Worm (Caenorhabditis elegans): ENCODE data around the gene myo-2.

Gene myo-2

ce11 chrX:12480447-12480998 is 12.7 kb downstream of the myo-2 start, which contains the start of gene atf-6 (continued):
- TF ChIP-seq Y53F4B.3 (GFP tag; IDR thresholded peaks at IDR 0.05) (no peak), aptf-3 (GFP tag; IDR thresholded peaks at IDR 0.05) (no peak), ceh-91 (GFP tag; IDR thresholded peaks at IDR 0.05) (no peak), lsl-1 (GFP tag; optimal IDR thresholded peaks at IDR 0.05) (no peak), T07F8.4 (tag; optimal IDR thresholded peaks at IDR 0.05) (no peak), hlh-12 (tag; optimal IDR thresholded peaks at IDR 0.05) (no peak), egl-44 (GFP tag; IDR thresholded peaks at IDR 0.05) (peak; percentile 71; the same call in 1 of the 2 replicates), egl-18 (GFP tag; IDR thresholded peaks at IDR 0.05) (no peak), chd-7 (tag; optimal IDR thresholded peaks at IDR 0.05) (peak; percentile 65), F22D6.2 (tag; optimal IDR thresholded peaks at IDR 0.05) (peak; percentile 2), F10E7.11 (tag; optimal IDR thresholded peaks at IDR 0.05) (no peak), snpc-4 (GFP tag; optimal IDR thresholded peaks at IDR 0.05) (no peak), snpc-4 (tag; optimal IDR thresholded peaks at IDR 0.05) (peak in 1 of 4 experiments; percentile 27), bed-2 (GFP tag; IDR thresholded peaks at IDR 0.05) (0 out of 2 replicates have a peak, but pooled peaks have one; percentile 40), snpc-1.3 (tag; optimal IDR thresholded peaks at IDR 0.05; ENCODE audit: insufficient read depth) (no peak), atf-7 (tag; optimal IDR thresholded peaks at IDR 0.05) (peak; percentile 45)

- no peak for TF ChIP-seq nhr-27 (tag; optimal IDR thresholded peaks at IDR 0.05)
- no peak for TF ChIP-seq Y53G8AR.9 (GFP tag; conservative IDR thresholded peaks at IDR 0.05)
- TF ChIP-seq nhr-80 (tag; optimal IDR thresholded peaks at IDR 0.05): peak; percentile 57
- peak; percentile 64 to 78 for TF ChIP-seq let-607 (tag; optimal IDR thresholded peaks at IDR 0.05)
- TF ChIP-seq K12H6.12 (tag; optimal IDR thresholded peaks at IDR 0.05): no peak
Measured at ce11 chrX:12484078-12484477, 16.2 kb downstream of the myo-2 start.

- TF ChIP-seq zfh-2 (GFP tag; conservative IDR thresholded peaks at IDR 0.05) (no peak), D2030.7 (GFP tag; IDR thresholded peaks at IDR 0.05) (no peak), C06A6.2 (GFP tag; conservative IDR thresholded peaks at IDR 0.05) (no peak), madf-8 (GFP tag; conservative IDR thresholded peaks at IDR 0.05) (no peak), B0261.1 (tag; optimal IDR thresholded peaks at IDR 0.05) (no peak), hrde-1 (tag; optimal IDR thresholded peaks at IDR 0.05; ENCODE audit: borderline replicate concordance) (no peak), F39B2.1 (GFP tag; IDR thresholded peaks at IDR 0.05) (no peak), unc-62 (GFP tag; optimal IDR thresholded peaks at IDR 0.05) (no peak), ztf-28 (GFP tag; IDR thresholded peaks at IDR 0.05) (no peak), attf-6 (GFP tag; IDR thresholded peaks at IDR 0.05) (no peak), lsl-1 (GFP tag; optimal IDR thresholded peaks at IDR 0.05) (no peak), sdz-38 (tag; optimal IDR thresholded peaks at IDR 0.05) (no peak), nhr-27 (tag; optimal IDR thresholded peaks at IDR 0.05) (no peak), die-1 (tag; optimal IDR thresholded peaks at IDR 0.05) (no peak), F49E8.2 (tag; optimal IDR thresholded peaks at IDR 0.05; ENCODE audit: insufficient read depth) (no peak), ztf-22 (GFP tag; optimal IDR thresholded peaks at IDR 0.05) (no peak), hmg-1.2 (GFP tag; IDR thresholded peaks at IDR 0.05) (no peak), K11D2.4 (GFP tag; IDR thresholded peaks at IDR 0.05) (no peak)
Measured at ce11 chrX:12484749-12485148, 16.9 kb downstream of the myo-2 start, which contains the start of gene tbc-13. Gene tbc-13, plus strand, starts transcription at chrX:12485049.

Data from whole organism, young adult.